Fruit fly (Drosophila melanogaster): ENCODE measurements around the gene rux.

The rux gene

dm6 chrX:6067281-6068008 is 29.8 kb upstream of the rux start, which contains the start of gene CG5928 (continued):
- no peak for TF ChIP-seq Dref (GFP tag; IDR thresholded peaks at IDR 0.05)
- TF ChIP-seq CG3281 (GFP tag; optimal IDR thresholded peaks at IDR 0.05), result peak; percentile 25
- no peak for TF ChIP-seq Stat92E (GFP tag; optimal IDR thresholded peaks at IDR 0.05)
- TF ChIP-seq CG6689 (GFP tag; IDR thresholded peaks at IDR 0.05), result peak; percentile 38; the same call in 1 of the 2 replicates
- TF ChIP-seq Aef1 (GFP tag; IDR thresholded peaks at IDR 0.05), result no peak; the same call in 2 of the 3 replicates
- no peak for TF ChIP-seq CG8944 (GFP tag; optimal IDR thresholded peaks at IDR 0.05)
- TF ChIP-seq Ets65A (GFP tag), result no peak
- TF ChIP-seq CG7839 (tag; optimal IDR thresholded peaks at IDR 0.05), result peak; percentile 47
- no peak for TF ChIP-seq CG30431 (GFP tag; optimal IDR thresholded peaks at IDR 0.05)
- peak; percentile 21; the same call in 1 of the 2 replicates for TF ChIP-seq E2f1 (GFP tag; IDR thresholded peaks at IDR 0.05)
- peak; percentile 54 for TF ChIP-seq Ptx1 (GFP tag; IDR thresholded peaks at IDR 0.05)
- TF ChIP-seq sob (GFP tag; IDR thresholded peaks at IDR 0.05), result peak; percentile 9; the same call in 1 of the 2 replicates
- peak; percentile 52 for TF ChIP-seq Oli (tag; optimal IDR thresholded peaks at IDR 0.05)
- no peak for TF ChIP-seq Xrp1 (GFP tag; IDR thresholded peaks at IDR 0.05)
- no peak for TF ChIP-seq sim (GFP tag; IDR thresholded peaks at IDR 0.05)
- no peak for TF ChIP-seq CG3407 (GFP tag; optimal IDR thresholded peaks at IDR 0.05)
- TF ChIP-seq corto (GFP tag; optimal IDR thresholded peaks at IDR 0.05), result no peak
- TF ChIP-seq Sox102F (GFP tag; optimal IDR thresholded peaks at IDR 0.05), result peak; percentile 48
- peak; percentile 58 for TF ChIP-seq CG13424 (tag; optimal IDR thresholded peaks at IDR 0.05)
- peak; percentile 43; the same call in 1 of the 2 replicates for TF ChIP-seq Ada2b (GFP tag; IDR thresholded peaks at IDR 0.05)
- no peak for TF ChIP-seq CG10462 (GFP tag; optimal IDR thresholded peaks at IDR 0.05)
- peak; percentile 25 for TF ChIP-seq Xbp1 (GFP tag; optimal IDR thresholded peaks at IDR 0.05)
- TF ChIP-seq CG31441 (GFP tag; IDR thresholded peaks at IDR 0.05), result peak; percentile 57
- no peak for TF ChIP-seq CG16863 (GFP tag; optimal IDR thresholded peaks at IDR 0.05)
- TF ChIP-seq so (GFP tag; IDR thresholded peaks at IDR 0.05), result peak; percentile 53; the same call in 1 of the 3 replicates
- peak; percentile 38 for TF ChIP-seq bcd (GFP tag; optimal IDR thresholded peaks at IDR 0.05)
- no peak for TF ChIP-seq CG16779 (GFP tag; IDR thresholded peaks at IDR 0.05)
- peak; percentile 10 for TF ChIP-seq CG12104 (GFP tag; optimal IDR thresholded peaks at IDR 0.05)
- peak; percentile 17 for TF ChIP-seq Asciz (GFP tag; optimal IDR thresholded peaks at IDR 0.05)
- no peak for TF ChIP-seq CG4404 (GFP tag; IDR thresholded peaks at IDR 0.05)
- peak; percentile 63 for TF ChIP-seq gem (tag; optimal IDR thresholded peaks at IDR 0.05)
- no peak for TF ChIP-seq CG4282 (GFP tag; optimal IDR thresholded peaks at IDR 0.05)
- TF ChIP-seq tin (GFP tag; optimal IDR thresholded peaks at IDR 0.05), result peak; percentile 3
- TF ChIP-seq maf-S (GFP tag; optimal IDR thresholded peaks at IDR 0.05), result no peak
- peak; percentile 21; the same call in 1 of the 2 replicates for TF ChIP-seq Atf6 (GFP tag; IDR thresholded peaks at IDR 0.05)
- peak in 1 of 2 experiments; percentile 76 for TF ChIP-seq Hr51 (GFP tag; optimal IDR thresholded peaks at IDR 0.05)
- TF ChIP-seq luna (GFP tag; optimal IDR thresholded peaks at IDR 0.05), result no peak
- TF ChIP-seq eyg (GFP tag; optimal IDR thresholded peaks at IDR 0.05), result no peak
- TF ChIP-seq Fer3 (tag; optimal IDR thresholded peaks at IDR 0.05), result peak; percentile 17
- no peak for TF ChIP-seq CG4328 (GFP tag; optimal IDR thresholded peaks at IDR 0.05)
- TF ChIP-seq CG10366 (GFP tag; IDR thresholded peaks at IDR 0.05), result peak; percentile 14; the same call in 1 of the 2 replicates
- TF ChIP-seq ac (GFP tag; optimal IDR thresholded peaks at IDR 0.05), result no peak
- peak; percentile 27 for TF ChIP-seq HHEX (GFP tag; optimal IDR thresholded peaks at IDR 0.05)
- peak; percentile 52 for TF ChIP-seq tap (tag; optimal IDR thresholded peaks at IDR 0.05)
- no peak for TF ChIP-seq prd (optimal IDR thresholded peaks at IDR 0.05)
- peak; percentile 54; the same call in 1 of the 3 replicates for TF ChIP-seq prd (GFP tag; IDR thresholded peaks at IDR 0.05)
- peak; percentile 40 for TF ChIP-seq CG18262 (tag; optimal IDR thresholded peaks at IDR 0.05)
- no peak for TF ChIP-seq CHES-1-like (GFP tag; optimal IDR thresholded peaks at IDR 0.05)
- no peak for TF ChIP-seq CG14965 (GFP tag; optimal IDR thresholded peaks at IDR 0.05; ENCODE audit: borderline replicate concordance)
- no peak for TF ChIP-seq fd64A (GFP tag; optimal IDR thresholded peaks at IDR 0.05)

All from whole organism, embryonic.